Fruit fly (Drosophila melanogaster): Measurements from ENCODE around the gene RpL22.

DNA sequence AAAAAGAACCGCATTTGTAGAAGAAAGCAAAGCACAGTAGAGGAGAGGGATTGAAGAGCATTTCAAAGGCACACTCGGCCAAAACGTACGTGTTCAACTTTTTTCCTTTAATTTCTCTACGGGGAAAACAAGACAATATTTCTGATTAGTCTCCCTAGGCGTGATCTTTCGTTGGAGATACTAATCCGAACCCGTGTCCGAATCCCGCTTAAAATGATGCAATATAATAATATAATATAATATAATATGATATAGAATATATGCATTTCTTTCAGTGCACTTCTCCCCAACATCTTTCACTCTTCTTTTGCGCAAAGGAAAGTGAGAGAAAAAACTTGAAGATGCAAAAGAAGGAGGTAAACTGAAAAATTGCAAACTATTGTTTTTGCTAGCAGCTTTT is 40.4 kb downstream of the RpL22 start:
- no peak for TF ChIP-seq Hnf4 (GFP tag; optimal IDR thresholded peaks at IDR 0.05)
- no peak for TF ChIP-seq Myc (optimal IDR thresholded peaks at IDR 0.05)
- no peak for TF ChIP-seq jim (GFP tag; optimal IDR thresholded peaks at IDR 0.05)
- TF ChIP-seq rgr (GFP tag; optimal IDR thresholded peaks at IDR 0.05) = no peak
- TF ChIP-seq br (GFP tag; optimal IDR thresholded peaks at IDR 0.05) = no peak
- TF ChIP-seq lola (GFP tag; optimal IDR thresholded peaks at IDR 0.05) = no peak
- TF ChIP-seq HLH106 (tag; optimal IDR thresholded peaks at IDR 0.05) = no peak
- TF ChIP-seq sage (GFP tag; optimal IDR thresholded peaks at IDR 0.05) = no peak
- no peak for TF ChIP-seq woc (GFP tag; optimal IDR thresholded peaks at IDR 0.05)

All from whole organism, wandering third instar larva.